Worm (Caenorhabditis elegans): ENCODE data around the gene gro-1.
A peak's percentile ranks its signal among the peaks of the same experiment; 100 is the strongest.

ce11 chrIII:5274715-5275355 is 9.9 kb downstream of the gro-1 start, which contains the start of the genes daf-41 and toc-1:
- TF ChIP-seq lin-13 (GFP tag; optimal IDR thresholded peaks at IDR 0.05) (peak; percentile 62), egl-27 (tag; optimal IDR thresholded peaks at IDR 0.05) (no peak), mbf-1 (tag; optimal IDR thresholded peaks at IDR 0.05) (no peak), blmp-1 (tag; optimal IDR thresholded peaks at IDR 0.05; ENCODE audit: insufficient read depth) (no peak), nhr-10 (tag; optimal IDR thresholded peaks at IDR 0.05) (no peak), fos-1 (tag; optimal IDR thresholded peaks at IDR 0.05) (peak; percentile 23), nhr-237 (tag; optimal IDR thresholded peaks at IDR 0.05) (no peak), alr-1 (tag; optimal IDR thresholded peaks at IDR 0.05) (no peak), unc-55 (GFP tag; optimal IDR thresholded peaks at IDR 0.05) (peak; percentile 66), unc-62 (GFP tag; optimal IDR thresholded peaks at IDR 0.05) (no peak), nhr-12 (tag; optimal IDR thresholded peaks at IDR 0.05) (no peak), nhr-11 (tag; optimal IDR thresholded peaks at IDR 0.05) (no peak), snpc-4 (tag; optimal IDR thresholded peaks at IDR 0.05) (no peak)

Data from whole organism, L2 larva.